Worm (Caenorhabditis elegans): ENCODE results near the gene Y39B6A.30.

Gene Y39B6A.30

DNA sequence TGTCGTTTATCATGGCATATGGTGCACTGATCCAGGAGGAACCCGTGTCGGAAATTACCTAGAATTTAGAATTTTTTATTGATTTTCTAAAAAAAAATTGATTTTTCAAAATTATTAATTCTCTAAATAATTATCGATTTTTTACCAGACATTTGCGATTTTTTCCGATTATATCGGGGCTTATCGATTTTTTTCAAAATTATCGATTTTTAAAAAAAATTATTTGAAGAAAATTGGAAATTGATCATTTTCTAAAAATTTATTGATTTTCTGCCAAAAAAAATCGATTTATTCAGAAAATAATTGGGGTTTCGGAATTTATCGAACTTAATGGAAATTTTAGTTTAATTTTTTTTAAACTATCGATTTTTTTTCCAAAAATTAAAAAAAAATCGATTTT is 21.7 kb downstream of the Y39B6A.30 start:
- TF ChIP-seq ceh-16 (tag; optimal IDR thresholded peaks at IDR 0.05), result no peak
- TF ChIP-seq lin-39 (tag; optimal IDR thresholded peaks at IDR 0.05), result no peak
- TF ChIP-seq unc-62 (GFP tag; optimal IDR thresholded peaks at IDR 0.05), result no peak
- TF ChIP-seq Y55F3AM.14 (GFP tag; optimal IDR thresholded peaks at IDR 0.05), result no peak
- no peak for TF ChIP-seq nhr-25 (tag; optimal IDR thresholded peaks at IDR 0.05)
- no peak for TF ChIP-seq nhr-10 (tag; optimal IDR thresholded peaks at IDR 0.05)
- no peak for TF ChIP-seq fos-1 (tag; optimal IDR thresholded peaks at IDR 0.05)
- no peak for TF ChIP-seq zag-1 (tag; optimal IDR thresholded peaks at IDR 0.05)
- TF ChIP-seq skn-1 (tag; optimal IDR thresholded peaks at IDR 0.05), result no peak
- no peak for TF ChIP-seq sma-3 (GFP tag; optimal IDR thresholded peaks at IDR 0.05)
- no peak for TF ChIP-seq aly-2 (tag; optimal IDR thresholded peaks at IDR 0.05)
- no peak for TF ChIP-seq mbf-1 (tag; optimal IDR thresholded peaks at IDR 0.05)
- TF ChIP-seq ama-1 (optimal IDR thresholded peaks at IDR 0.05), result no peak
- TF ChIP-seq ztf-1 (GFP tag; conservative IDR thresholded peaks at IDR 0.05), result no peak

ce11 chrV:19037222-19037621 is 22.8 kb downstream of the Y39B6A.30 start, which contains the start of gene asp-17:
asp-17 (minus strand) TSS chrV:19037322.
- TF ChIP-seq ztf-1 (GFP tag; conservative IDR thresholded peaks at IDR 0.05) (no peak), nhr-6 (tag; optimal IDR thresholded peaks at IDR 0.05) (no peak), zag-1 (tag; optimal IDR thresholded peaks at IDR 0.05) (no peak), alr-1 (tag; optimal IDR thresholded peaks at IDR 0.05) (no peak), mdl-1 (tag; optimal IDR thresholded peaks at IDR 0.05) (no peak), ceh-82 (tag; optimal IDR thresholded peaks at IDR 0.05) (no peak), unc-62 (GFP tag; optimal IDR thresholded peaks at IDR 0.05) (no peak), nhr-11 (tag; optimal IDR thresholded peaks at IDR 0.05) (no peak), nhr-25 (tag; optimal IDR thresholded peaks at IDR 0.05) (no peak), nhr-12 (tag; optimal IDR thresholded peaks at IDR 0.05) (no peak), snpc-4 (tag; optimal IDR thresholded peaks at IDR 0.05) (no peak), ztf-4 (tag; optimal IDR thresholded peaks at IDR 0.05) (no peak)

DNA sequence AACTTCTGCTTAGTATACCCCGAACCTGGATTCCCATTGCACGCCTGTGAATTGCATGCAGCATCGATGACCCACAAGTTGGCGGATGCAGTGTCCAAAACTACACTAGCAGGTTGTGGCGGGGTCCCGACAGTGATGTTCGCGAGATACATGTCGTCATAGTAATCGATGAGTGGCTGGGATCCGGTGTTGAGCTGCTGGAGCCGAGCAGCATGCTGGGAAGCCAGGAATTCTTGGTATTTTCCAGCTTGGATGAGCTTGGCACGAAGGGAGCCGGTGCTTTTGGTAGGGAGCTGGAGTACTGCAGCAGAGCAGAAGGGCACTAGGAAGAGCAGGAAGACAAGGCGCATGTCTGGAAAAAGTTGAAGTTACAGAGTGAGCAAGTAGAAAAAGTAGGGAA is 27.9 kb downstream of the Y39B6A.30 start, which contains the start of gene asp-16:
Gene asp-16 (minus strand): TSS at position 350 of the 400 bp plus-strand sequence.
- TF ChIP-seq peb-1 (tag; optimal IDR thresholded peaks at IDR 0.05), result no peak
- TF ChIP-seq crh-2 (tag; optimal IDR thresholded peaks at IDR 0.05), result no peak
- TF ChIP-seq ztf-1 (GFP tag; conservative IDR thresholded peaks at IDR 0.05), result no peak
- no peak for TF ChIP-seq alr-1 (tag; optimal IDR thresholded peaks at IDR 0.05)
- TF ChIP-seq nhr-10 (tag; optimal IDR thresholded peaks at IDR 0.05), result no peak
- no peak for TF ChIP-seq ceh-16 (tag; optimal IDR thresholded peaks at IDR 0.05)
- TF ChIP-seq unc-39 (tag; optimal IDR thresholded peaks at IDR 0.05), result no peak
- TF ChIP-seq lsy-2 (tag; optimal IDR thresholded peaks at IDR 0.05), result no peak
- no peak for TF ChIP-seq nhr-25 (tag; optimal IDR thresholded peaks at IDR 0.05)
- TF ChIP-seq ztf-11 (tag; optimal IDR thresholded peaks at IDR 0.05), result no peak
- no peak for TF ChIP-seq unc-62 (GFP tag; optimal IDR thresholded peaks at IDR 0.05)
- no peak for TF ChIP-seq ZK546.5 (tag; optimal IDR thresholded peaks at IDR 0.05)
- no peak for TF ChIP-seq mab-5 (tag; optimal IDR thresholded peaks at IDR 0.05)
- no peak for TF ChIP-seq ama-1 (optimal IDR thresholded peaks at IDR 0.05)

DNA sequence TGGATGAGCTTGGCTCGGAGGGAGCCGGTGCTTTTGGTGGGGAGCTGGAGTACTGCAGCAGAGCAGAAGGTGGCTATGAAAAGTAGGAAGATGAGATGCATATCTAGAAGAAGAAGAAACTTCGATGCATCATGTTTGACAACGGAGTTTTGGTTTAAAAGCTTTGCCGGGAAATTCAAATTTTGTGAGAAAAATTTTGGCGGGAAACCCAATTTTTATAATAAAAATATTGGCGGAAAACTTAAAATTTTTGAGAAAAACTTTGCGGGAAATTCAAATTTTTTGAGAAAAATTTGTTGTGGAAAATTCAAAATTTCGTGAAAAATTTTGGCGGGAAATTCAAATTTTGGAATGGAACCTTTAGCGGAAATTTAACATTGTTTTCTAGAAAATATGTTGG is 30.4 kb downstream of the Y39B6A.30 start, which contains the start of gene asp-15:
Gene asp-15 (minus strand): TSS at position 101 of the 400 bp plus-strand sequence.
- no peak for TF ChIP-seq unc-39 (tag; optimal IDR thresholded peaks at IDR 0.05)
- no peak for TF ChIP-seq nhr-21 (tag; optimal IDR thresholded peaks at IDR 0.05)
- TF ChIP-seq nhr-25 (tag; optimal IDR thresholded peaks at IDR 0.05), result no peak
- TF ChIP-seq gmeb-1 (tag; optimal IDR thresholded peaks at IDR 0.05), result no peak
- TF ChIP-seq nhr-6 (tag; optimal IDR thresholded peaks at IDR 0.05), result no peak
- TF ChIP-seq Y55F3AM.14 (GFP tag; optimal IDR thresholded peaks at IDR 0.05), result no peak
- no peak for TF ChIP-seq skn-1 (tag; optimal IDR thresholded peaks at IDR 0.05)
- TF ChIP-seq nhr-11 (tag; optimal IDR thresholded peaks at IDR 0.05), result no peak
- no peak for TF ChIP-seq mbf-1 (tag; optimal IDR thresholded peaks at IDR 0.05)

DNA sequence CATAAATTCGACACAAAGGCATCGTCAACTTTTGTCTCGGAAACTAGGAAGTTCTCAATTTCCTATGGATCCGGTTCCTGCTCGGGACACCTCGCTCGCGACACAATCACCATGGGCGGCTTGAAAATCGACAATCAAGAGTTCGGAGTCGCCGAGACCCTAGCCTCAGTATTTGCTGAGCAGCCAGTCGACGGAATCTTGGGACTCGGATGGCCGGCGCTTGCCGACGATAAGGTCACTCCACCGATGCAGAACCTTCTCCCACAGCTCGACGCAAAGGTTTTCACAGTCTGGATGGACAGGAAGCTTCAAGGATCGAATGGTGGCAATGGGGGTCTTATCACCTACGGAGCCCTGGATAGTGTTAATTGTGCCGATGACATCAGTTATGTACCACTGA is 33.1 kb downstream of the Y39B6A.30 start:
- TF ChIP-seq unc-62 (GFP tag; optimal IDR thresholded peaks at IDR 0.05) (no peak), unc-39 (tag; optimal IDR thresholded peaks at IDR 0.05) (no peak), mdl-1 (tag; optimal IDR thresholded peaks at IDR 0.05) (no peak), egl-27 (tag; optimal IDR thresholded peaks at IDR 0.05) (no peak), fos-1 (tag; optimal IDR thresholded peaks at IDR 0.05) (no peak), snpc-4 (tag; optimal IDR thresholded peaks at IDR 0.05) (no peak)
